Fruit fly (Drosophila melanogaster) whole organism, embryonic: ENCODE results near the gene ss.

Experiments
- CG11398 ChIP-seq: fragments of 200-800 bp; sonication (Bioruptor generic); optimal IDR thresholded peaks from 2 replicates; lab custom pipeline; 2016; ENCODE audit warnings: missing biosample characterization, missing genetic modification characterization
- CG12299 ChIP-seq: fragments of 200-800 bp; sonication (Bioruptor generic); optimal IDR thresholded peaks from 2 replicates; lab custom pipeline; 2018; ENCODE audit warnings: missing biosample characterization, mild to moderate bottlenecking, missing genetic modification characterization
- CG14667 ChIP-seq: fragments of 200-800 bp; sonication (Bioruptor generic); IDR thresholded peaks from 2 replicates; pipeline ENCODE4 v1.3.6; 2022; ENCODE audit warnings: missing biosample characterization, missing genetic modification characterization
- CG1647 ChIP-seq: fragments of 200-800 bp; sonication (Bioruptor generic); optimal IDR thresholded peaks from 3 replicates; lab custom pipeline; 2016; ENCODE audit warnings: missing biosample characterization, missing genetic modification characterization
- CG16813 ChIP-seq: fragments of 200-800 bp; sonication (Bioruptor generic); IDR thresholded peaks from 3 replicates; pipeline ENCODE4 v1.3.6; 2022; ENCODE audit warnings: missing biosample characterization, missing genetic modification characterization; ENCODE audit not compliant: partially characterized antibody
- CG17361 ChIP-seq: fragments of 200-800 bp; sonication (Bioruptor generic); IDR thresholded peaks from 3 replicates; pipeline ENCODE4 v1.3.6; 2022; ENCODE audit warnings: missing biosample characterization, missing genetic modification characterization
- CG18011 ChIP-seq: fragments of 200-800 bp; sonication (Bioruptor generic); optimal IDR thresholded peaks from 2 replicates; lab custom pipeline; 2017; ENCODE audit warnings: missing biosample characterization, missing genetic modification characterization, mild to moderate bottlenecking, moderate library complexity, missing genotype
- CG2116 ChIP-seq: fragments of 200-800 bp; sonication (Bioruptor generic); optimal IDR thresholded peaks from 3 replicates; lab custom pipeline; 2018; ENCODE audit warnings: missing biosample characterization, mild to moderate bottlenecking, missing genetic modification characterization
- CG31441 ChIP-seq: fragments of 200-800 bp; sonication (Bioruptor generic); IDR thresholded peaks from 2 replicates; pipeline ENCODE4 v1.3.6; 2022; ENCODE audit warnings: missing biosample characterization, missing genetic modification characterization
- CG3163 ChIP-seq: fragments of 200-800 bp; sonication (Bioruptor generic); optimal IDR thresholded peaks from 3 replicates; lab custom pipeline; 2016; ENCODE audit warnings: missing biosample characterization, missing genetic modification characterization
- CG32767 ChIP-seq: fragments of 200-800 bp; sonication (Bioruptor generic); IDR thresholded peaks from 2 replicates; pipeline ENCODE4 v1.3.6; 2022; ENCODE audit warnings: missing biosample characterization, missing genetic modification characterization
- CG3281 ChIP-seq: fragments of 200-800 bp; sonication (Bioruptor generic); optimal IDR thresholded peaks from 3 replicates; lab custom pipeline; 2017; ENCODE audit warnings: missing biosample characterization, mild to moderate bottlenecking, missing genetic modification characterization
- CG34224 ChIP-seq: fragments of 200-800 bp; sonication (Bioruptor generic); IDR thresholded peaks from 3 replicates; pipeline ENCODE4 v1.3.6; 2022; ENCODE audit warnings: missing biosample characterization, missing genetic modification characterization; ENCODE audit not compliant: partially characterized antibody
- CG4360 ChIP-seq: fragments of 200-800 bp; sonication (Bioruptor generic); IDR thresholded peaks from 2 replicates; pipeline ENCODE4 v1.3.6; 2022; ENCODE audit warnings: missing biosample characterization, missing genetic modification characterization
- CG4820 ChIP-seq: fragments of 200-800 bp; sonication (Bioruptor generic); optimal IDR thresholded peaks from 3 replicates; lab custom pipeline; 2016; ENCODE audit warnings: missing biosample characterization, missing genetic modification characterization
- CG6683 ChIP-seq: fragments of 200-800 bp; sonication (Bioruptor generic); optimal IDR thresholded peaks from 2 replicates; lab custom pipeline; 2017; ENCODE audit warnings: missing biosample characterization, mild to moderate bottlenecking, missing genetic modification characterization, missing genetic modification reagents
- CG6765 ChIP-seq: fragments of 200-800 bp; sonication (Bioruptor generic); optimal IDR thresholded peaks from 3 replicates; lab custom pipeline; 2017; ENCODE audit warnings: missing biosample characterization, mild to moderate bottlenecking, missing genetic modification characterization
- CG7556 ChIP-seq: fragments of 200-800 bp; sonication (Bioruptor generic); optimal IDR thresholded peaks from 2 replicates; lab custom pipeline; 2017; ENCODE audit warnings: missing biosample characterization, mild to moderate bottlenecking, missing genetic modification characterization
- CG7786 ChIP-seq: fragments of 200-800 bp; sonication (Bioruptor generic); optimal IDR thresholded peaks from 2 replicates; lab custom pipeline; 2016; ENCODE audit warnings: missing biosample characterization, missing genetic modification characterization
- CG7928 ChIP-seq: fragments of 200-800 bp; sonication (Bioruptor generic); optimal IDR thresholded peaks from 2 replicates; lab custom pipeline; 2017; ENCODE audit warnings: missing biosample characterization, mild to moderate bottlenecking, missing genetic modification characterization
- CG7963 ChIP-seq: fragments of 200-800 bp; sonication (Bioruptor generic); IDR thresholded peaks from 3 replicates; pipeline ENCODE4 v1.3.6; 2022; ENCODE audit warnings: missing biosample characterization, missing genetic modification characterization; ENCODE audit not compliant: partially characterized antibody
- CG8924 ChIP-seq: fragments of 200-800 bp; optimal IDR thresholded peaks from 3 replicates; lab custom pipeline; 2019; ENCODE audit warnings: missing biosample characterization, mild to moderate bottlenecking, missing genetic modification characterization, moderate library complexity
- Camta ChIP-seq: fragments of 200-800 bp; sonication (Bioruptor generic); optimal IDR thresholded peaks from 2 replicates; lab custom pipeline; 2016; ENCODE audit warnings: missing biosample characterization, missing genetic modification characterization
- D19B ChIP-seq: fragments of 200-800 bp; sonication (Bioruptor generic); optimal IDR thresholded peaks from 2 replicates; lab custom pipeline; 2017; ENCODE audit warnings: missing biosample characterization, mild to moderate bottlenecking, missing genetic modification characterization
- Hey ChIP-seq: fragments of 200-800 bp; sonication (Bioruptor generic); optimal IDR thresholded peaks from 3 replicates; lab custom pipeline; 2018; ENCODE audit warnings: missing biosample characterization, mild to moderate bottlenecking, missing genetic modification characterization
- Jarid2 ChIP-seq: fragments of 200-800 bp; sonication (Bioruptor generic); optimal IDR thresholded peaks from 3 replicates; lab custom pipeline; 2017; ENCODE audit warnings: mild to moderate bottlenecking, missing biosample characterization, missing genetic modification reagents, missing genetic modification characterization
- Myb ChIP-seq: fragments of 200-800 bp; sonication (Bioruptor generic); optimal IDR thresholded peaks from 2 replicates; lab custom pipeline; 2016; ENCODE audit warnings: missing biosample characterization, missing genetic modification characterization
- Poxn ChIP-seq: fragments of 200-800 bp; sonication (Bioruptor generic); IDR thresholded peaks from 2 replicates; pipeline ENCODE4 v1.3.6; 2022; ENCODE audit warnings: missing biosample characterization, missing genetic modification characterization
- Sin3A ChIP-seq: fragments of >200 bp; optimal IDR thresholded peaks from 2 replicates; lab custom pipeline; 2018
- TFAM ChIP-seq: fragments of 200-800 bp; sonication (Bioruptor generic); optimal IDR thresholded peaks from 2 replicates; lab custom pipeline; 2017; ENCODE audit warnings: missing biosample characterization, missing genetic modification characterization, inconsistent platforms
- ap ChIP-seq: fragments of 200-800 bp; sonication (Bioruptor generic); IDR thresholded peaks from 2 replicates; pipeline ENCODE4 v1.3.6; 2022; ENCODE audit warnings: missing biosample characterization, missing genetic modification characterization
- exex ChIP-seq: fragments of 200-800 bp; sonication (Bioruptor generic); optimal IDR thresholded peaks from 4 replicates; lab custom pipeline; 2018; ENCODE audit warnings: missing biosample characterization, mild to moderate bottlenecking, missing genetic modification characterization, moderate library complexity
- fd102C ChIP-seq: fragments of 200-800 bp; sonication (Bioruptor generic); optimal IDR thresholded peaks from 2 replicates; lab custom pipeline; 2018; ENCODE audit warnings: missing biosample characterization, mild to moderate bottlenecking, missing genetic modification characterization, moderate library complexity
- fd96Cb ChIP-seq: fragments of 200-800 bp; sonication (Bioruptor generic); optimal IDR thresholded peaks from 2 replicates; lab custom pipeline; 2018; ENCODE audit warnings: missing biosample characterization, mild to moderate bottlenecking, missing genetic modification characterization, moderate library complexity
- gsb ChIP-seq: fragments of 200-800 bp; sonication (Bioruptor generic); IDR thresholded peaks from 2 replicates; pipeline ENCODE4 v1.3.6; 2022; ENCODE audit warnings: missing biosample characterization, missing genetic modification characterization
- mirr ChIP-seq: fragments of 200-800 bp; sonication (Bioruptor generic); optimal IDR thresholded peaks from 3 replicates; lab custom pipeline; 2018; ENCODE audit warnings: missing biosample characterization, mild to moderate bottlenecking, missing genetic modification characterization
- nmo ChIP-seq: fragments of 200-800 bp; sonication (Bioruptor generic); optimal IDR thresholded peaks from 2 replicates; lab custom pipeline; 2018; ENCODE audit warnings: missing biosample characterization, mild to moderate bottlenecking, missing genetic modification characterization, moderate library complexity
- pan ChIP-seq, 4 experiments: fragments of >200 bp in 3 of 4; fragments of 200-800 bp in 1 of 4; sonication (Bioruptor generic) in 1 of 4; optimal IDR thresholded peaks in 3 of 4; IDR thresholded peaks in 1 of 4; 2 replicates each; pipeline versions ENCODE4 v1.3.6 to Lab custom; 2017 to 2022; ENCODE audit warnings: missing biosample characterization in 2 of 4, missing genetic modification characterization in 2 of 4, mixed read lengths in 1 of 4
- pros ChIP-seq: fragments of 200-800 bp; sonication (Bioruptor generic); optimal IDR thresholded peaks from 3 replicates; lab custom pipeline; 2019; ENCODE audit warnings: missing biosample characterization, mild to moderate bottlenecking, missing genetic modification characterization, moderate library complexity
- row ChIP-seq: fragments of 200-800 bp; sonication (Bioruptor generic); IDR thresholded peaks from 3 replicates; pipeline ENCODE4 v1.3.6; 2022; ENCODE audit warnings: missing biosample characterization, missing genetic modification characterization
- slou ChIP-seq: fragments of 200-800 bp; sonication (Bioruptor generic); optimal IDR thresholded peaks from 3 replicates; lab custom pipeline; 2016; ENCODE audit warnings: missing biosample characterization, missing genetic modification characterization
- slp2 ChIP-seq: fragments of 200-800 bp; sonication (Bioruptor generic); optimal IDR thresholded peaks from 2 replicates; lab custom pipeline; 2016; ENCODE audit warnings: missing biosample characterization, missing genetic modification characterization
- tll ChIP-seq, 2 experiments: fragments of 200-800 bp in 1 of 2; fragments of >200 bp in 1 of 2; sonication (Bioruptor generic) in 1 of 2; optimal IDR thresholded peaks; 2 replicates each; lab custom pipeline; 2017 to 2019; ENCODE audit warnings: missing biosample characterization in 2 of 2, missing genetic modification characterization in 2 of 2, mild to moderate bottlenecking in 1 of 2, moderate library complexity in 1 of 2
- tna ChIP-seq: fragments of 200-800 bp; sonication (Bioruptor generic); IDR thresholded peaks from 2 replicates; pipeline ENCODE4 v1.3.6; 2022; ENCODE audit warnings: missing biosample characterization, missing genetic modification characterization; ENCODE audit not compliant: partially characterized antibody
- vnd ChIP-seq: fragments of 200-800 bp; sonication (Bioruptor generic); IDR thresholded peaks from 3 replicates; pipeline ENCODE4 v1.3.6; 2022; ENCODE audit warnings: missing biosample characterization, missing genetic modification characterization; ENCODE audit not compliant: partially characterized antibody
- wor ChIP-seq: fragments of 200-800 bp; sonication (Bioruptor generic); IDR thresholded peaks from 2 replicates; pipeline ENCODE4 v1.3.6; 2022; ENCODE audit warnings: missing biosample characterization, missing genetic modification characterization
- z ChIP-seq: fragments of 200-800 bp; sonication (Bioruptor generic); IDR thresholded peaks from 3 replicates; pipeline ENCODE4 v1.3.6; 2022; ENCODE audit warnings: missing biosample characterization, missing genetic modification characterization
- zen2 ChIP-seq: fragments of 200-800 bp; sonication (Bioruptor generic); IDR thresholded peaks from 3 replicates; pipeline ENCODE4 v1.3.6; 2022; ENCODE audit warnings: missing biosample characterization, missing genetic modification characterization; ENCODE audit not compliant: partially characterized antibody
- zf30C ChIP-seq: fragments of 200-800 bp; sonication (Bioruptor generic); optimal IDR thresholded peaks from 3 replicates; lab custom pipeline; 2018; ENCODE audit warnings: missing biosample characterization, mild to moderate bottlenecking, missing genetic modification characterization

The ss gene

dm6 chr3R:16331809-16332343 lies 71.6 kb downstream of the ss start (continued):
- TF ChIP-seq CG11398 (GFP tag; lab: Kevin White, UChicago) (peak; percentile 82), nmo (GFP tag; lab: Kevin White, UChicago) (no peak), row (GFP tag; lab: Robert Waterston, UW) (peak; percentile 36; the same call in 1 of the 3 replicates), gsb (GFP tag; lab: Robert Waterston, UW) (peak; percentile 63), CG6683 (GFP tag; lab: Kevin White, UChicago) (no peak), Jarid2 (no peak), Sin3A (no peak), CG3281 (GFP tag; lab: Kevin White, UChicago) (peak; percentile 52), pros (no peak), CG4820 (no peak), Camta (peak; percentile 70), CG14667 (GFP tag; lab: Robert Waterston, UW) (no peak), exex (tag; lab: Kevin White, UChicago) (peak; percentile 52), CG7928 (GFP tag; lab: Kevin White, UChicago) (no peak), mirr (GFP tag; lab: Kevin White, UChicago) (peak; percentile 72), CG17361 (peak; percentile 58; the same call in 2 of the 3 replicates), wor (GFP tag; lab: Robert Waterston, UW) (no peak), ap (GFP tag; lab: Robert Waterston, UW) (no peak), Poxn (GFP tag; lab: Robert Waterston, UW) (no peak), CG18011 (peak; percentile 36), Hey (tag; lab: Kevin White, UChicago) (peak; percentile 70), CG6765 (peak; percentile 42), CG12299 (tag; lab: Kevin White, UChicago) (peak; percentile 21), zf30C (GFP tag; lab: Kevin White, UChicago) (no peak), CG8924 (tag; lab: Kevin White, UChicago) (peak; percentile 31), pan (optimal IDR thresholded peaks at IDR 0.05; lab: Kevin White, UChicago) (no peak), pan (GFP tag; optimal IDR thresholded peaks at IDR 0.05 in 1 of 2, IDR thresholded peaks at IDR 0.05 in 1 of 2) (peak in 1 of 2 experiments; percentile 38), slp2 (GFP tag; lab: Kevin White, UChicago) (peak; percentile 60), CG7786 (GFP tag; lab: Kevin White, UChicago) (peak; percentile 54), fd102C (GFP tag; lab: Kevin White, UChicago) (no peak), vnd (GFP tag; lab: Robert Waterston, UW) (no peak), CG4360 (GFP tag; lab: Robert Waterston, UW) (no peak), tll (GFP tag; optimal IDR thresholded peaks at IDR 0.05; lab: Kevin White, UChicago) (no peak), TFAM (GFP tag; lab: Kevin White, UChicago) (peak; percentile 39), CG2116 (GFP tag; lab: Kevin White, UChicago) (peak; percentile 54), z (GFP tag; lab: Robert Waterston, UW) (peak; percentile 64; the same call in 1 of the 3 replicates), CG32767 (0 out of 2 replicates have a peak, but pooled peaks have one; percentile 31), slou (GFP tag; lab: Kevin White, UChicago) (peak; percentile 30), Myb (GFP tag; lab: Kevin White, UChicago) (peak; percentile 34), zen2 (GFP tag; lab: Robert Waterston, UW) (no peak), D19B (GFP tag; lab: Kevin White, UChicago) (no peak), CG16813 (no peak), CG34224 (no peak), CG3163 (GFP tag; lab: Kevin White, UChicago) (peak; percentile 21), CG31441 (GFP tag; lab: Robert Waterston, UW) (peak; percentile 54; the same call in 1 of the 2 replicates), fd96Cb (tag; lab: Kevin White, UChicago) (no peak), CG1647 (GFP tag; lab: Kevin White, UChicago) (no peak), tna (GFP tag; lab: Robert Waterston, UW) (no peak), CG7963 (GFP tag; lab: Robert Waterston, UW) (no peak), CG7556 (GFP tag; lab: Kevin White, UChicago) (peak; percentile 64)
